Worm (Caenorhabditis elegans) whole organism, midembryonic: ENCODE measurements around the gene nog-1.

ENCODE experiments used
- T22C8.4 ChIP-seq: fragments of 200-800 bp; sonication (Bioruptor generic); IDR thresholded peaks from 2 replicates; pipeline ENCODE4 v1.3.6; 2022; ENCODE audit warnings: missing genetic modification characterization, missing compliant biosample characterization
- cog-1 ChIP-seq: sonication (generic microtip); optimal IDR thresholded peaks from 2 replicates; lab custom pipeline; 2016; ENCODE audit warnings: missing genetic modification characterization, missing compliant biosample characterization
- flt-1 ChIP-seq: fragments of 200-800 bp; sonication (Bioruptor generic); IDR thresholded peaks from 2 replicates; pipeline ENCODE4 v1.3.6; 2022; ENCODE audit warnings: missing genetic modification characterization, missing compliant biosample characterization
- klf-2 ChIP-seq: fragments of 200-800 bp; sonication (Bioruptor generic); conservative IDR thresholded peaks from 2 replicates; pipeline ENCODE4 v1.3.6; 2022; ENCODE audit warnings: missing genetic modification reagents, missing genetic modification characterization, missing compliant biosample characterization
- ztf-23 ChIP-seq: fragments of 200-800 bp; sonication (Bioruptor generic); IDR thresholded peaks from 2 replicates; pipeline ENCODE4 v1.3.6; 2022; ENCODE audit warnings: missing genetic modification reagents, missing genetic modification characterization, missing compliant biosample characterization
- ztf-29 ChIP-seq: fragments of 200-800 bp; sonication (Bioruptor generic); IDR thresholded peaks from 2 replicates; pipeline ENCODE4 v1.3.6; 2022; ENCODE audit warnings: missing genetic modification reagents, missing genetic modification characterization, missing compliant biosample characterization

- no peak for TF ChIP-seq cog-1
- no peak for TF ChIP-seq flt-1
- TF ChIP-seq ztf-29 = no peak
- TF ChIP-seq ztf-23 (GFP tag; lab: Robert Waterston, UW) = no peak
- TF ChIP-seq T22C8.4 = no peak
- no peak for TF ChIP-seq klf-2 (GFP tag; lab: Robert Waterston, UW)
Measured at ce11 chrIV:378838-379237, 14.8 kb upstream of the nog-1 start.
